Worm (Caenorhabditis elegans): Measurements from ENCODE around the gene B0495.5.
A peak's percentile ranks its signal among the peaks of the same experiment; 100 is the strongest.

Gene B0495.5

DNA sequence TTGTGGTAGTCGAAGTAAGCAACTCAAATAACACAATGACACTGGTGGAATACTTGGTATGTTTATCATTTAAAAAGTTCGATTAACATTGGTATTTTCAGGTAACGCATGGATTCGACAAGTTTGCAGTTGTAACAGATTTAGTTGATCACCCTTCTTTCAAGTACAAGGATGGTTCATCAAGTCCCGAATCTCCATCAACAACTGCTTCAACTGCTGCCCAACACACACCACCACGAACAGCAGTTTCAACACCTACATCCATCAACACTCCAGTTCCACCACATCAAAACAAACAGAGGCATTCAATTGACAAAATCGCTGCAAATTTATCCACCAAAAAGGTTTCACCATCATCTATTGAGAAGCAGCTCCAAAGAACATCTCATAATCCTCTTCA lies 15.8 kb downstream of the B0495.5 start:
- TF ChIP-seq swsn-7 (tag; optimal IDR thresholded peaks at IDR 0.05) = no peak
- TF ChIP-seq ztf-4 (tag; optimal IDR thresholded peaks at IDR 0.05) = peak; percentile 3
- TF ChIP-seq nhr-85 (tag) = peak; percentile 52

DNA sequence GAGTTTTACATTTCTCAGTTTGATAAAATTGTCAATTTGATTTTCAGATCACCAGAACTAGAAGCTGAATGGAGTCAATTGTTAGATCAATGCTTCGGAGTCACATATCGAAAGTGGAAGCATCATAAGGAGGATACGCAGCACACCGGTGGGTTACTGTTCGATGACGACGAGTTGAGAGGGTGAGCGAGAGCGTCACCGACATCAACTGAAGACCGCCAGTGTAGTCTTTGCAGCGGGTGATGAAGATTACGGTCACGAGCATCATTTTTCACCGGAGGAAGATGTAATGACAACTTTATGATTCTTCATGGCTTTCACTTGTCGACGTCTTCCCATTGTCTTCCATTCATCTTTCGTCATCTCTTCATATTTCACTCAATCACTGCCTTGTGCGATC lies 16.4 kb downstream of the B0495.5 start, which contains the start of gene lin-26:
Gene lin-26 (plus strand): TSS at position 301 of the 400 bp plus-strand sequence.
- no peak for TF ChIP-seq efl-1 (optimal IDR thresholded peaks at IDR 0.05)
- peak in 1 of 2 experiments; percentile 82 for TF ChIP-seq efl-1 (GFP tag; optimal IDR thresholded peaks at IDR 0.05 in 1 of 2)
- no peak for TF ChIP-seq hpl-2 (GFP tag; optimal IDR thresholded peaks at IDR 0.05)

DNA sequence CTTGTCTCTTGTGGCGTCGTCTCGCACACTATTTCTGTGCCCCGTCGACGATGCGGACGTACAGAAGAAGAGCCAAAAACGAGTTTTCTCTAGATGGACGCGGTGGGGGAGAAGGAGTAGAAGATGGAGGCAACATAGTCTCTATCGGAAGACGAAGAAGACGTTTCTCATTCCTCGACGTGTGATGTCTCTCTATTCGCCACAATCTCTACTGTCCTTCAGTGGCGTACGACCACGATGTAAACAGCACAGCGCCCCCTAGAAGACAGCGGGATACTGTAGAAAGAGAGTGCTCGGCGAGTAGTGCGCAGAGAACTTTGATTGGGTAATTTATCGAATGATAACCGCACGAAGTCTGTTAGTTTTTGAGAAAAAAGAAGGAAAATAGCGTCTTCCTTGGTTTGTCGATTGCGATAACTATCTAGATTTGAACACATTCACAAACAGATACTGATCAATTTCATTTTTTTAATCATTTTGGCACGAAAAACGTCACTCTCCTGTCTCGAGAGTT lies 18.8 kb downstream of the B0495.5 start:
- TF ChIP-seq vab-15 (tag; optimal IDR thresholded peaks at IDR 0.05) = peak; percentile 69
- peak; percentile 77 for TF ChIP-seq nhr-85 (tag)
- 0 out of 2 replicates have a peak, but pooled peaks have one; percentile 7 for TF ChIP-seq nhr-19 (GFP tag; conservative IDR thresholded peaks at IDR 0.05)
- no peak for TF ChIP-seq efl-3 (GFP tag; optimal IDR thresholded peaks at IDR 0.05)
- TF ChIP-seq lin-39 (tag; optimal IDR thresholded peaks at IDR 0.05) = no peak
- TF ChIP-seq nhr-71 (tag; optimal IDR thresholded peaks at IDR 0.05) = peak; percentile 40
- TF ChIP-seq grh-1 (GFP tag; IDR thresholded peaks at IDR 0.05) = peak; percentile 71
- TF ChIP-seq snu-23 (GFP tag; optimal IDR thresholded peaks at IDR 0.05) = peak; percentile 35
- no peak for TF ChIP-seq nhr-11 (tag; optimal IDR thresholded peaks at IDR 0.05)
- TF ChIP-seq lsy-2 (tag; optimal IDR thresholded peaks at IDR 0.05) = peak in 1 of 2 experiments; percentile 57
- no peak for TF ChIP-seq efl-1 (optimal IDR thresholded peaks at IDR 0.05)
- peak in 1 of 2 experiments; percentile 77 for TF ChIP-seq efl-1 (GFP tag; optimal IDR thresholded peaks at IDR 0.05 in 1 of 2)
- TF ChIP-seq irx-1 (tag; optimal IDR thresholded peaks at IDR 0.05) = no peak
- TF ChIP-seq zip-4 (GFP tag; optimal IDR thresholded peaks at IDR 0.05) = no peak
- peak; percentile 57 for TF ChIP-seq lin-14 (GFP tag; optimal IDR thresholded peaks at IDR 0.05)
- TF ChIP-seq aly-2 (tag; optimal IDR thresholded peaks at IDR 0.05) = no peak
- TF ChIP-seq fos-1 (tag; optimal IDR thresholded peaks at IDR 0.05) = no peak
- TF ChIP-seq nhr-20 (tag; optimal IDR thresholded peaks at IDR 0.05) = no peak
- no peak for TF ChIP-seq mdl-1 (tag; optimal IDR thresholded peaks at IDR 0.05)
- no peak for TF ChIP-seq fkh-8 (tag; optimal IDR thresholded peaks at IDR 0.05)

DNA sequence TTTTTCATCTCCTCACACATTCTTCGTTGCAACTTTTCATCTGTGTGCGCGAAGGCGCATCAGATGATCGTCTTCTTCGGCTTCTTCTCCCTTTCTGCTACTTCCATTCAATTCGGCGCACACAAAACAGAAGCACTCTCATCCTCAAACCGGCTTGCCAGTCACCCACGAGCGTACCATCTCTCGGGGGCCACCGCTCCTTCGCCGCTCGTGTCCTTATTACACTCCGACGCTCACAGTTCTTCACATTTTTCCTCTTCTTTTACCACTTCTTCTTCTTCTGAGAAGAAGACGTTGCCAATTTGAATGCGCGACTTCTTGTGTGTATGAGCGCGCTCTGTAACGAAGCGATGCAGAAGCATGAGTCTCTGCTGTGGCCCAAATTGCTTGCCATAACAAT lies 19.8 kb downstream of the B0495.5 start:
- no peak for TF ChIP-seq tlp-1 (tag; optimal IDR thresholded peaks at IDR 0.05)
- peak; percentile 16 for TF ChIP-seq blmp-1 (tag; optimal IDR thresholded peaks at IDR 0.05)

DNA sequence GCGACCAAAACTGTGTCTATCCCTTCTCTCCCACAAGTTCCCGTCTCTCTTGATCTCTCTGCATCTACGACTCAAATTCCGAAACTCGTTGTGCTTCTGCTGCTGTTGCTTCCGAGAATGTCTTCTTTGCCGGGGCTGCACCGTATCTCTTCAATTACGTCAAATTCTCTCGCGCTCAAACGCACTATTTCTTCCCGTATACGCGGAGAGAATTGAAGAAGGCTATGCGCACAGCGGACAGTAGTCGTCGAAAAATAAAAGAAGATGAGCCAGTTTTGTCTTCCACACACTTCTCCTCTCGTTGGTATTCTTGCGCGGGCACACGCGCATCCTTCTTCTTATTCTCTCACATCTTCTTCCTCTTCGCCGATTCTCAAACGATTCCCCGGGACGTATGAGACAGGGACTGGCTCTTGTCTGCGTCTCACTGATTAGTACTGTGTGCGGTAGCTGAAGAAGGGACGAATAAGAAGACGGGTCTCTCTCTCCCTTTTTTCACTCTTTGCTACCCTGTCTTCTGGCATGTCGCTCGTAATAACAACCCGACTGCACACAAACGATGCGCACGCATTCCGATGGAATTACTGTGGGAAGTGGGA lies 21.9 kb downstream of the B0495.5 start:
- TF ChIP-seq blmp-1 (tag; optimal IDR thresholded peaks at IDR 0.05) (peak; percentile 60), mep-1 (tag; optimal IDR thresholded peaks at IDR 0.05) (peak; percentile 73), ceh-82 (tag; optimal IDR thresholded peaks at IDR 0.05) (peak in 1 of 3 experiments; percentile 2), F16B12.6 (tag; optimal IDR thresholded peaks at IDR 0.05) (no peak), aly-2 (tag; optimal IDR thresholded peaks at IDR 0.05) (no peak), unc-98 (GFP tag; IDR thresholded peaks at IDR 0.05) (no peak), lin-14 (GFP tag; optimal IDR thresholded peaks at IDR 0.05) (peak; percentile 68), elt-3 (tag; optimal IDR thresholded peaks at IDR 0.05) (peak in 4 of 6 experiments; percentile 5 to 25 (median 9)), lin-35 (GFP tag; optimal IDR thresholded peaks at IDR 0.05) (peak in 1 of 2 experiments; percentile 4), swsn-7 (tag; optimal IDR thresholded peaks at IDR 0.05) (peak; percentile 20), xbp-1 (tag; optimal IDR thresholded peaks at IDR 0.05) (peak; percentile 16), nhr-85 (tag) (peak; percentile 31), lsy-2 (tag; optimal IDR thresholded peaks at IDR 0.05) (peak in 1 of 2 experiments; percentile 34), snu-23 (GFP tag; optimal IDR thresholded peaks at IDR 0.05) (peak; percentile 50), mdl-1 (tag; optimal IDR thresholded peaks at IDR 0.05) (no peak), nhr-71 (tag; optimal IDR thresholded peaks at IDR 0.05) (peak; percentile 3), fkh-4 (tag; optimal IDR thresholded peaks at IDR 0.05; ENCODE audit: borderline replicate concordance) (no peak), hpl-2 (GFP tag; optimal IDR thresholded peaks at IDR 0.05) (no peak), nhr-20 (tag; optimal IDR thresholded peaks at IDR 0.05) (peak; percentile 31), ceh-90 (tag; optimal IDR thresholded peaks at IDR 0.05) (no peak), rnt-1 (tag; optimal IDR thresholded peaks at IDR 0.05) (peak; percentile 2), grh-1 (GFP tag; IDR thresholded peaks at IDR 0.05) (peak; percentile 18; the same call in 1 of the 2 replicates), efl-3 (GFP tag; optimal IDR thresholded peaks at IDR 0.05) (no peak)

All from whole organism, L1 larva.